Fruit fly (Drosophila melanogaster): ENCODE data around the gene CG10472.

CG10472 gene

DNA sequence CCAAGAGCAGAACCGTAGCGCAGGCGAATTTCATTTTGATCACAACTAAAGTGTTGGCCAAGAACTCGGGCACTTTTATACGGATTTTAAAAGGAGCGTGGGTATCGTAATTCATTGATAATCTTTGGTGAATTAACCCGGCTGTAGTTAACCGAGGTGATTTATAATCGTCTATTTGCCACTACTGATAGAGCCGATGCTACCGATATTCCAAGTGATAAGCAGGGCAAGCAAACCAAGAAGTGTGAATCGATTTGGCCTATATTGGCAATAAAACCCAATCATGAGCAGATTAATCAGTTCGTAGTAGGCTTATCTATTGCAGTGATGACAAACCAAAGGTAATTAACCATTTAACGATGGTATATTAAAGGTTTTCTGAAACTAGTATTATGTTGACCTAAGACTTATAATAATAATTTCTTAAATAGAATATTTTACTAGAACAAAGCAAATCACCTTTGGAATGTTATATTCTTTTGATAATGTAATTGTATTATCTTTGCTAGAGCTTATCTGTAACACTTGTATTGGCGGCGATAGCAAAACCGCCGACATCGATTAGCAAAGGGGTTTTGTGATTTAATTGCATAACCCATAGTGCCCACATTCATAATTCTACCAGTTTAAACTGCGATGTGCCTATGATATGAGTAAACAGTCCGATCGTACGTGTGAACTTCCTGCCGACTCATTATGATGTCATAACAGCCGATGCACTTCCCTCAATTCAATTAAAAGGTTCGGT lies at the start of gene CG10472:
Gene CG10472, minus strand, starts transcription at position 51 of the 748 bp plus-strand sequence.
- TF ChIP-seq pan (optimal IDR thresholded peaks at IDR 0.05) (no peak), OdsH (GFP tag; optimal IDR thresholded peaks at IDR 0.05) (no peak), N (GFP tag; optimal IDR thresholded peaks at IDR 0.05) (no peak), woc (GFP tag; optimal IDR thresholded peaks at IDR 0.05) (no peak), Myc (optimal IDR thresholded peaks at IDR 0.05) (no peak), ey (GFP tag; optimal IDR thresholded peaks at IDR 0.05) (no peak), Dif (GFP tag; optimal IDR thresholded peaks at IDR 0.05; ENCODE audit: partially characterized antibody) (no peak), lola (GFP tag; optimal IDR thresholded peaks at IDR 0.05) (no peak), CG32264 (GFP tag; optimal IDR thresholded peaks at IDR 0.05) (no peak), Hr83 (GFP tag; optimal IDR thresholded peaks at IDR 0.05; ENCODE audit: poor library complexity, severe bottlenecking) (no peak), dmrt93B (GFP tag; optimal IDR thresholded peaks at IDR 0.05) (no peak), CG9705 (GFP tag; optimal IDR thresholded peaks at IDR 0.05) (no peak), GATAd (GFP tag; optimal IDR thresholded peaks at IDR 0.05) (no peak), jim (GFP tag; optimal IDR thresholded peaks at IDR 0.05) (no peak), sage (GFP tag; optimal IDR thresholded peaks at IDR 0.05) (no peak), Dfd (GFP tag; optimal IDR thresholded peaks at IDR 0.05) (no peak), psq (GFP tag; optimal IDR thresholded peaks at IDR 0.05) (no peak), HLH106 (tag; optimal IDR thresholded peaks at IDR 0.05) (no peak), foxo (GFP tag; optimal IDR thresholded peaks at IDR 0.05) (no peak), brk (GFP tag; optimal IDR thresholded peaks at IDR 0.05) (no peak)

DNA sequence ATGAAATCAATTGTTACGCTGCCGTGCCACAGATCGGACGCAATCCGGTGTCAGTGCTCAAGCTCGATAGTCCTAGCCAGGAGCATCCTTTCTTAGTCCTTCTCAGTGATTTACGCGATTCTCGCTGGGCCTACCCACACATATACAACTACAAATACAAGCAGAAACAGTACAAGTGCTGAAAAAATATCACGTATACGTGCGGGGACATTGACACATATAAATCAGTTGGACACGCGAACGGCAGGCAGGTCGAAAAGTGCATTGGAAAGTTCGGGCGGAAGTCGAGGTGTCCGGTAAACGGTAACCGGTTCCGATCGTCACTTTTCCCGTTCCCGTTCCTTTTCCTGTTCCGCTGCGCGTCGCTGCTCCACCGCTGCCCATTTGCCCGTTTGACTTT lies 48.7 kb upstream of the CG10472 start:
- no peak for TF ChIP-seq Rel (GFP tag; optimal IDR thresholded peaks at IDR 0.05)
- TF ChIP-seq Rel (tag; optimal IDR thresholded peaks at IDR 0.05) = no peak
- no peak for TF ChIP-seq fru (GFP tag; optimal IDR thresholded peaks at IDR 0.05)
- TF ChIP-seq usp (GFP tag; optimal IDR thresholded peaks at IDR 0.05) = no peak

DNA sequence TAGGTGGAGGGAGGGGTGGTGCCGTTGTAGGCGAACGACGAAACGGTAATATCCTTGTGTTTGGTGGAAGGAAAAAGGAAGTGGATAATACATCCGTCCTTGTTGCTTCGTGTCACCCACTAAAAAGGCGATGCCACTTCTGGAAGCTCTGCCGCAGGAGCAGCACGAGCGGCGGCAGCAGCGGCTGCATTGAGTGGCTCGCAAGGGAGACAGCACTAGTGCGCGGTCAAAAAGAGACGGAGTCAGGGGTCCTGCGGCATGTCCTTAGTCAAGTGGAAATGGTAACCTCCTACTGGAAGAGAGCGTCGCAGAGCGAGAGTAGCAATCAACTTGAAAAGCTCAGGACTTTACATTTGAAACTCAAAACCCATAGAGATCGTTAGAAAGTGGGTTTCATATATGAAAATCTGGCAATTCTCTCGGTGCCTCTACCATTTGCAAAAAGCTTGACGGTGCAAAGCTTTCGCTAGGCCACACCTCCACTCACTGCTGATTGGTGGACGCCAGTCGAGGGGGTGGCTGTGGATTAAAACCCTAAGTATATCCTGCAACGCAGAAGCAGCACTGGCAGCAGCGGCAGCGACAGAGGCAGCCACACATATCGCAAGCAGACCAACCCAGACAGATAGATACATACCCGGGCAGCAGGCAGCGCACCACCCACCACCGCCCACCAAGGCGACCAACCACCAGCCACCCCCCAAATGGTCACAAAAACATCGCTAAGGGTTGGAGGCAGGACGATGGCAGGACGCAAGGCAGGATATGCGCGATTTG lies 48.2 kb upstream of the CG10472 start:
- TF ChIP-seq Hr78 (GFP tag; optimal IDR thresholded peaks at IDR 0.05) = no peak

DNA sequence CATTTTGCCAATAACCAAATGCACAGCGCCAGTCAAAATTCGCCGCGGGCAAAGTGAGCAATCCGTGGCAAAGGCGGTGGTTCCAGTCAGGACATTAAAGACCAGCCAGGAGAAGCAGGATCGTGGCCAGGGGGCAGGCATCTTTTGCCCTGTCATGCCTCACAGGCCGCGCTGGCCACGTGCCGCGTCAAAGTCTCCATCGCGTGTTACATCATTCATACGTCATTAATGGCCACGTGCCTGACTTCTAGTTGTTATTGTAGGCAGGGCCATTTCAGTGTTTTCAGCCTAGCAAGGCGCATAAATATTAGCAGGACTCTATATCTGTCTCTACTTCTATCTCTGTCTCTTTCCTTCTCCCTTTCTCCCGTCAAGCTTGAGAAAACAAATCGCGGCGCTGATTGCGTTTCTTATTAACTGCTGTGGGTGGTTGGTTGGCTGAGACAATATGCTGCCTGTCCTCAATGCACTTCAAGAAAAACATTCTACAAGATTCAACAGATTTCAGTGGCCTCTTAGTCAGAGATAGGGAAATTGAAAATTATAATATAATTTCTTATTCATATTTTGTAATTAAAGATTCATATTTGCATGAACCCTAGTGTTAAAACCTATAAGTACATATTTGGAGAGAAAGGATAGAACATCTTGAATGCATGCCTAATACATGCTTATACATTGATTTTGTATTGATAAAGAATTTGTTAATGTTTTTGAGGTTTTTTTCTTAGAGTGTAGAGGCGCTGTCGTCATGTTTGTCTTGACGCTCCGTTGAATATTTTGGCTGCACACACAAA lies 45.8 kb upstream of the CG10472 start:
- TF ChIP-seq br (GFP tag; optimal IDR thresholded peaks at IDR 0.05) = no peak
- TF ChIP-seq dl (GFP tag; optimal IDR thresholded peaks at IDR 0.05; ENCODE audit: insufficient read depth in 1 of 2, partially characterized antibody in 2 of 2) = no peak
- no peak for TF ChIP-seq pan (optimal IDR thresholded peaks at IDR 0.05)
- TF ChIP-seq psq (GFP tag; optimal IDR thresholded peaks at IDR 0.05) = no peak
- TF ChIP-seq Hnf4 (GFP tag; optimal IDR thresholded peaks at IDR 0.05) = no peak
- TF ChIP-seq Hr83 (GFP tag; optimal IDR thresholded peaks at IDR 0.05; ENCODE audit: poor library complexity, severe bottlenecking) = no peak
- no peak for TF ChIP-seq N (GFP tag; optimal IDR thresholded peaks at IDR 0.05)
- no peak for TF ChIP-seq woc (GFP tag; optimal IDR thresholded peaks at IDR 0.05)
- TF ChIP-seq h (GFP tag; optimal IDR thresholded peaks at IDR 0.05) = no peak

DNA sequence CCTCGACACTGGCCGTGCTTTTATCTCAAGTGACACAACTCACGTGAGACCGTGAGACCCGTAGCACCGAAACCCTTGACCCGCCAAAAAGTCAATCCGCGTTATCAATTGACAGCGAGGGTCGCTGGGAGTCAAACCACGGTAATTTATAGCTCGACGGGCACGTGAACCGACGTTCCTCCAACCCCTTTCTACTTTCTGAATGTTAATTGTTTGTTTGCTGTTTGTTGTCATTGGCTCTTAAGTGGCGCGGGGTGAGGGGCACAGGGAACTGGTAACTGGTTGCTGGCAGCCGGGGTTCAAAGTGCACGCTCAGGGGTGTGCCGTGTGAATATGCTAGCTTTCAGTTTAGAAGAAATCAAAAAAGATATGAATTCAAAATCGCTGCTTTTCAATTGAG lies 44.0 kb upstream of the CG10472 start:
- TF ChIP-seq Rel (GFP tag; optimal IDR thresholded peaks at IDR 0.05) (no peak), Rel (tag; optimal IDR thresholded peaks at IDR 0.05) (no peak), dl (GFP tag; optimal IDR thresholded peaks at IDR 0.05; ENCODE audit: insufficient read depth in 1 of 2, partially characterized antibody in 2 of 2) (no peak), jim (GFP tag; optimal IDR thresholded peaks at IDR 0.05) (no peak), usp (GFP tag; optimal IDR thresholded peaks at IDR 0.05) (no peak), Abd-B (GFP tag; optimal IDR thresholded peaks at IDR 0.05) (no peak), dmrt93B (GFP tag; optimal IDR thresholded peaks at IDR 0.05) (no peak), br (GFP tag; optimal IDR thresholded peaks at IDR 0.05) (no peak), Mio (GFP tag; optimal IDR thresholded peaks at IDR 0.05) (no peak), fru (GFP tag; optimal IDR thresholded peaks at IDR 0.05) (no peak)

All from whole organism, wandering third instar larva.